Fruit fly (Drosophila melanogaster) Kc167 (cell line): ENCODE measurements around the gene CG43292.

Experiments used
- h ChIP-seq: fragments of >200 bp; optimal IDR thresholded peaks from 3 replicates; lab custom pipeline; 2018; ENCODE audit warnings: missing external identifiers
- insv ChIP-seq: fragments of >200 bp; optimal IDR thresholded peaks from 3 replicates; lab custom pipeline; 2018; ENCODE audit warnings: missing external identifiers
- psq ChIP-seq: fragments of >200 bp; optimal IDR thresholded peaks from 2 replicates; lab custom pipeline; 2017; ENCODE audit warnings: missing external identifiers

DNA sequence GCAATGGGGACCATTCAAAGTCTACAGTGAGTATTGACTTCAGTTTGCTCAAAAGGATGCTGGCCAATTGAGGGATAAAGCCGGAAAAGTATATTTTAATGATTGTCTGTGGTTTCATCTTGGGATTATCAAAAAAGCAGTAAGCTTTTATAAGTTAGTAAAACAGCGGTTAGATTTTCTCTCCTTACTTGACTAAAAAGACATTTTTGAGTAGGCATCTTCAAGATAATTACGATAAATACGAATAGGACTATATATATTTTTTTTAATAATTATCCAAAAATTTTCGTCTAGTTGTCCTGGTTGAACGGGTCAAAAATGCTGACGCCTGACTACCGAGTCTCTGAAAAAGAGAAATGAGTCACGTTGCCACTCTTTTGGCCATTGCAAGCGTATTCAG, 24.8 kb upstream of the CG43292 start, which contains the start of gene CG33278:
- TF ChIP-seq psq (no peak), insv (no peak), h (lab: Kevin White, UChicago) (no peak)
